Worm (Caenorhabditis elegans) whole organism, L1 larva: ENCODE measurements around the gene gmeb-1.

ENCODE experiments used
- C04F5.9 ChIP-seq: sonication (generic microtip); optimal IDR thresholded peaks from 2 replicates; lab custom pipeline; 2016; ENCODE audit warnings: missing genetic modification characterization, missing compliant biosample characterization
- C16A3.4 ChIP-seq: fragments of 150-350 bp; optimal IDR thresholded peaks from 2 replicates; lab custom pipeline; 2014; ENCODE audit warnings: missing biosample characterization, missing genetic modification characterization
- F16B12.6 ChIP-seq: fragments of 150-350 bp; optimal IDR thresholded peaks from 2 replicates; lab custom pipeline; 2014; ENCODE audit warnings: missing biosample characterization, missing genetic modification characterization
- Y116A8C.19 ChIP-seq: sonication (generic microtip); optimal IDR thresholded peaks from 2 replicates; lab custom pipeline; 2016; ENCODE audit warnings: missing compliant biosample characterization, missing genetic modification characterization, borderline replicate concordance
- aha-1 ChIP-seq: fragments of 150-350 bp; optimal IDR thresholded peaks from 2 replicates; lab custom pipeline; 2014; ENCODE audit warnings: missing biosample characterization, missing genetic modification characterization
- aly-2 ChIP-seq: fragments of 150-350 bp; optimal IDR thresholded peaks from 2 replicates; lab custom pipeline; 2014; ENCODE audit warnings: missing biosample characterization, missing genetic modification characterization
- ama-1 ChIP-seq: fragments of 150-350 bp; optimal IDR thresholded peaks from 2 replicates; lab custom pipeline; 2014
- ceh-63 ChIP-seq: fragments of 200-800 bp; sonication (Bioruptor generic); optimal IDR thresholded peaks from 2 replicates; lab custom pipeline; 2018; ENCODE audit warnings: mild to moderate bottlenecking, missing genetic modification characterization, missing compliant biosample characterization
- ceh-82 ChIP-seq, 3 experiments: fragments of 150-350 bp in 1 of 3; sonication (generic microtip) in 2 of 3; optimal IDR thresholded peaks; 2 replicates each; lab custom pipeline; 2014 to 2017; ENCODE audit warnings: missing biosample characterization in 3 of 3, missing genetic modification characterization in 3 of 3
- ceh-88 ChIP-seq: fragments of 200-800 bp; sonication (Bioruptor generic); IDR thresholded peaks from 2 replicates; pipeline ENCODE4 v1.3.6; 2022; ENCODE audit warnings: missing genetic modification characterization, missing compliant biosample characterization
- efl-1 ChIP-seq, 4 experiments: fragments of 150-350 bp; optimal IDR thresholded peaks in 3 of 4; peaks in 1 of 4; 1 replicate in 1 of 4; 2 replicates in 3 of 4; lab custom pipeline; 2014; ENCODE audit warnings: missing biosample characterization in 2 of 4, missing genetic modification characterization in 2 of 4, missing genetic modification reagents in 2 of 4
- egl-13 ChIP-seq: sonication (generic microtip); optimal IDR thresholded peaks from 2 replicates; lab custom pipeline; 2016; ENCODE audit warnings: missing genotype, missing genetic modification reagents, missing genetic modification characterization, missing compliant biosample characterization
- egl-27 ChIP-seq, 2 experiments: fragments of 150-350 bp in 1 of 2; sonication (generic microtip); optimal IDR thresholded peaks; 3 replicates each; lab custom pipeline; 2017 to 2018; ENCODE audit warnings: missing biosample characterization in 2 of 2, missing genetic modification characterization in 2 of 2, missing genetic modification reagents in 2 of 2
- elt-2 ChIP-seq: sonication (generic microtip); optimal IDR thresholded peaks from 2 replicates; lab custom pipeline; 2016; ENCODE audit warnings: missing genetic modification characterization, mild to moderate bottlenecking, inconsistent platforms, missing compliant biosample characterization, missing genetic modification reagents
- fkh-10 ChIP-seq: sonication (generic microtip); optimal IDR thresholded peaks from 2 replicates; lab custom pipeline; 2017; ENCODE audit warnings: missing biosample characterization, missing genetic modification reagents, missing genetic modification characterization
- fkh-4 ChIP-seq: sonication (generic microtip); optimal IDR thresholded peaks from 2 replicates; lab custom pipeline; 2016; ENCODE audit warnings: missing compliant biosample characterization, missing genetic modification characterization, borderline replicate concordance
- fkh-8 ChIP-seq: sonication (generic microtip); optimal IDR thresholded peaks from 2 replicates; lab custom pipeline; 2016; ENCODE audit warnings: mild to moderate bottlenecking, missing genetic modification characterization, missing compliant biosample characterization
- grh-1 ChIP-seq: fragments of 200-800 bp; sonication (Bioruptor generic); IDR thresholded peaks from 2 replicates; pipeline ENCODE4 v1.3.6; 2022; ENCODE audit warnings: missing genetic modification reagents, missing genetic modification characterization, missing compliant biosample characterization
- hlh-17 ChIP-seq: fragments of 200-800 bp; sonication (Bioruptor generic); optimal IDR thresholded peaks from 2 replicates; lab custom pipeline; 2018; ENCODE audit warnings: missing genetic modification characterization, mild to moderate bottlenecking, missing compliant biosample characterization, moderate library complexity, borderline replicate concordance
- hpl-2 ChIP-seq: fragments of 150-350 bp; optimal IDR thresholded peaks from 2 replicates; lab custom pipeline; 2014; ENCODE audit warnings: missing biosample characterization, missing genetic modification reagents, missing genetic modification characterization
- irx-1 ChIP-seq: sonication (generic microtip); optimal IDR thresholded peaks from 2 replicates; lab custom pipeline; 2016; ENCODE audit warnings: missing genetic modification characterization, missing compliant biosample characterization
- lin-13 ChIP-seq: fragments of 150-350 bp; optimal IDR thresholded peaks from 2 replicates; lab custom pipeline; 2014; ENCODE audit warnings: missing biosample characterization, missing genetic modification reagents, missing genetic modification characterization
- lin-14 ChIP-seq: fragments of 200-800 bp; sonication (Bioruptor generic); optimal IDR thresholded peaks from 2 replicates; lab custom pipeline; 2018; ENCODE audit warnings: mild to moderate bottlenecking, missing genetic modification characterization, moderate library complexity, missing compliant biosample characterization
- lin-15B ChIP-seq: fragments of 150-350 bp; sonication (generic microtip); optimal IDR thresholded peaks from 3 replicates; lab custom pipeline; 2014; ENCODE audit warnings: missing biosample characterization, missing genetic modification characterization
- lir-3 ChIP-seq: sonication (generic microtip); optimal IDR thresholded peaks from 2 replicates; lab custom pipeline; 2016; ENCODE audit warnings: mild to moderate bottlenecking, missing genetic modification characterization, moderate library complexity, missing compliant biosample characterization; ENCODE audit not compliant: poor library complexity
- mab-9 ChIP-seq: fragments of 200-800 bp; sonication (Bioruptor generic); IDR thresholded peaks from 2 replicates; pipeline ENCODE4 v1.3.6; 2022; ENCODE audit warnings: missing genetic modification reagents, missing genetic modification characterization, missing compliant biosample characterization
- mep-1 ChIP-seq: fragments of 150-350 bp; optimal IDR thresholded peaks from 2 replicates; lab custom pipeline; 2014; ENCODE audit warnings: missing biosample characterization, missing genetic modification characterization
- nhr-11 ChIP-seq: fragments of 150-350 bp; optimal IDR thresholded peaks from 2 replicates; lab custom pipeline; 2014; ENCODE audit warnings: missing biosample characterization, missing genetic modification characterization
- nhr-19 ChIP-seq: fragments of 200-800 bp; sonication (Bioruptor generic); conservative IDR thresholded peaks from 2 replicates; pipeline ENCODE4 v1.3.6; 2022; ENCODE audit warnings: missing genetic modification characterization, missing compliant biosample characterization
- nhr-237 ChIP-seq: fragments of 150-350 bp; optimal IDR thresholded peaks from 2 replicates; lab custom pipeline; 2014; ENCODE audit warnings: missing biosample characterization, missing genetic modification characterization
- nhr-28 ChIP-seq: fragments of 150-350 bp; optimal IDR thresholded peaks from 2 replicates; lab custom pipeline; 2014; ENCODE audit warnings: missing biosample characterization, missing genetic modification characterization
- nhr-47 ChIP-seq: sonication (generic microtip); optimal IDR thresholded peaks from 2 replicates; lab custom pipeline; 2016; ENCODE audit warnings: mild to moderate bottlenecking, missing genetic modification characterization, moderate library complexity, missing compliant biosample characterization
- nhr-71 ChIP-seq: sonication (generic microtip); optimal IDR thresholded peaks from 2 replicates; lab custom pipeline; 2016; ENCODE audit warnings: mild to moderate bottlenecking, missing genetic modification characterization, moderate library complexity, missing compliant biosample characterization
- nhr-76 ChIP-seq: sonication (generic microtip); optimal IDR thresholded peaks from 2 replicates; lab custom pipeline; 2017; ENCODE audit warnings: missing biosample characterization, missing genetic modification characterization
- nhr-77 ChIP-seq: fragments of 150-350 bp; optimal IDR thresholded peaks from 2 replicates; lab custom pipeline; 2014; ENCODE audit warnings: missing biosample characterization, missing genetic modification characterization
- nhr-84 ChIP-seq: sonication (generic microtip); optimal IDR thresholded peaks from 2 replicates; lab custom pipeline; 2017; ENCODE audit warnings: missing biosample characterization, missing genetic modification characterization
- nhr-85 ChIP-seq: sonication (generic microtip); peaks from one replicate; lab custom pipeline; 2016; ENCODE audit warnings: missing genetic modification characterization, inconsistent platforms, missing compliant biosample characterization
- pax-3 ChIP-seq: fragments of 200-800 bp; sonication (Bioruptor generic); optimal IDR thresholded peaks from 2 replicates; lab custom pipeline; 2018; ENCODE audit warnings: mild to moderate bottlenecking, missing genetic modification characterization, moderate library complexity, missing compliant biosample characterization
- rnt-1 ChIP-seq: sonication (generic microtip); optimal IDR thresholded peaks from 2 replicates; lab custom pipeline; 2016; ENCODE audit warnings: mild to moderate bottlenecking, missing genetic modification characterization, moderate library complexity, missing compliant biosample characterization
- skn-1 ChIP-seq: fragments of 150-350 bp; optimal IDR thresholded peaks from 2 replicates; lab custom pipeline; 2014; ENCODE audit warnings: missing biosample characterization, missing genetic modification characterization
- snpc-4 ChIP-seq: fragments of 150-350 bp; optimal IDR thresholded peaks from 2 replicates; lab custom pipeline; 2014; ENCODE audit warnings: missing biosample characterization, missing genetic modification characterization
- sox-4 ChIP-seq: sonication (generic microtip); optimal IDR thresholded peaks from 2 replicates; lab custom pipeline; 2016; ENCODE audit warnings: missing genetic modification characterization, missing compliant biosample characterization
- sup-37 ChIP-seq: fragments of 200-800 bp; sonication (Bioruptor generic); optimal IDR thresholded peaks from 2 replicates; lab custom pipeline; 2018; ENCODE audit warnings: mild to moderate bottlenecking, missing genetic modification characterization, missing compliant biosample characterization
- swsn-7 ChIP-seq: sonication (generic microtip); optimal IDR thresholded peaks from 2 replicates; lab custom pipeline; 2016; ENCODE audit warnings: missing genetic modification characterization, missing compliant biosample characterization
- tbx-2 ChIP-seq: sonication (generic microtip); optimal IDR thresholded peaks from 2 replicates; lab custom pipeline; 2016; ENCODE audit warnings: missing genetic modification characterization, missing compliant biosample characterization
- unc-62 ChIP-seq: fragments of 150-350 bp; optimal IDR thresholded peaks from 2 replicates; lab custom pipeline; 2014; ENCODE audit warnings: missing biosample characterization, missing genetic modification reagents, missing genetic modification characterization
- unc-86 ChIP-seq: sonication (generic microtip); optimal IDR thresholded peaks from 2 replicates; lab custom pipeline; 2016; ENCODE audit warnings: missing genetic modification characterization, missing compliant biosample characterization
- unc-98 ChIP-seq: fragments of 200-800 bp; sonication (Bioruptor generic); IDR thresholded peaks from 2 replicates; pipeline ENCODE4 v1.3.6; 2022; ENCODE audit warnings: missing genetic modification characterization, missing compliant biosample characterization
- xbp-1 ChIP-seq: sonication (generic microtip); optimal IDR thresholded peaks from 2 replicates; lab custom pipeline; 2016; ENCODE audit warnings: missing genetic modification characterization, missing compliant biosample characterization
- zip-4 ChIP-seq: fragments of 200-800 bp; sonication (Bioruptor generic); optimal IDR thresholded peaks from 2 replicates; lab custom pipeline; 2018; ENCODE audit warnings: mild to moderate bottlenecking, missing genetic modification characterization, moderate library complexity, missing compliant biosample characterization
- ztf-11 ChIP-seq, 2 experiments: sonication (generic microtip); optimal IDR thresholded peaks; 2 replicates each; lab custom pipeline; 2016 to 2017; ENCODE audit warnings: missing genetic modification characterization in 2 of 2, missing biosample characterization in 1 of 2, missing compliant biosample characterization in 1 of 2
- ztf-4 ChIP-seq: fragments of 150-350 bp; optimal IDR thresholded peaks from 2 replicates; lab custom pipeline; 2014; ENCODE audit warnings: missing biosample characterization, missing genetic modification characterization

gmeb-1 gene

ce11 chrII:24559-24998 lies 5.2 kb downstream of the gmeb-1 start, which contains the start of gene enee-1 (continued):
- TF ChIP-seq egl-13 (tag; lab: Kevin White, UChicago) (peak; percentile 71), fkh-8 (peak; percentile 87), lin-14 (GFP tag; lab: Kevin White, UChicago) (peak; percentile 78), hpl-2 (no peak), aly-2 (tag; lab: Kevin White, UChicago) (peak; percentile 80), irx-1 (tag; lab: Kevin White, UChicago) (peak; percentile 82), ceh-82 (tag; optimal IDR thresholded peaks at IDR 0.05; lab: Kevin White, UChicago) (peak; percentile 89 to 93 (median 92)), nhr-28 (tag; lab: Kevin White, UChicago) (no peak), nhr-71 (peak; percentile 93), lin-13 (GFP tag; lab: Kevin White, UChicago) (peak; percentile 90), nhr-77 (peak; percentile 80), lir-3 (tag; lab: Kevin White, UChicago) (peak; percentile 38), elt-2 (tag; lab: Kevin White, UChicago) (peak; percentile 45), Y116A8C.19 (tag; lab: Kevin White, UChicago) (no peak), C04F5.9 (tag; lab: Kevin White, UChicago) (peak; percentile 72), nhr-19 (peak; percentile 84), zip-4 (GFP tag; lab: Kevin White, UChicago) (peak; percentile 32), sup-37 (peak; percentile 61), nhr-85 (peak; percentile 87), pax-3 (peak; percentile 66), snpc-4 (peak; percentile 61), fkh-4 (tag; lab: Kevin White, UChicago) (peak; percentile 50), ama-1 (lab: Kevin White, UChicago) (peak; percentile 94), xbp-1 (tag; lab: Kevin White, UChicago) (peak; percentile 82), skn-1 (peak; percentile 86), nhr-237 (peak; percentile 22), ceh-63 (GFP tag; lab: Kevin White, UChicago) (no peak), ceh-88 (peak; percentile 72), unc-98 (no peak), rnt-1 (tag; lab: Kevin White, UChicago) (peak; percentile 90), hlh-17 (GFP tag; lab: Kevin White, UChicago) (no peak), nhr-84 (tag; lab: Kevin White, UChicago) (no peak), mep-1 (tag; lab: Kevin White, UChicago) (peak; percentile 90), fkh-10 (peak; percentile 78), grh-1 (GFP tag; lab: Robert Waterston, UW) (peak; percentile 72), C16A3.4 (tag; lab: Kevin White, UChicago) (peak; percentile 91), unc-86 (tag; lab: Kevin White, UChicago) (peak; percentile 84), ztf-11 (tag; optimal IDR thresholded peaks at IDR 0.05; lab: Kevin White, UChicago) (peak in 1 of 2 experiments; percentile 74), aha-1 (tag; lab: Kevin White, UChicago) (peak; percentile 61), nhr-11 (tag; lab: Kevin White, UChicago) (peak; percentile 56)

ce11 chrII:28283-28682 lies 8.9 kb downstream of the gmeb-1 start, which contains the start of gene F23F1.4:
F23F1.4 (minus strand) TSS chrII:28423.
- TF ChIP-seq efl-1 (optimal IDR thresholded peaks at IDR 0.05; lab: Kevin White, UChicago) (no peak), efl-1 (GFP tag; optimal IDR thresholded peaks at IDR 0.05 in 1 of 2; lab: Kevin White, UChicago) (peak in 1 of 2 experiments; percentile 69), mab-9 (GFP tag; lab: Robert Waterston, UW) (no peak), F16B12.6 (tag; lab: Kevin White, UChicago) (no peak), ceh-82 (tag; optimal IDR thresholded peaks at IDR 0.05; lab: Kevin White, UChicago) (no peak), unc-62 (no peak), tbx-2 (tag; lab: Kevin White, UChicago) (no peak), nhr-85 (peak; percentile 82), sox-4 (tag; lab: Kevin White, UChicago) (no peak), nhr-47 (no peak), C16A3.4 (tag; lab: Kevin White, UChicago) (no peak), lin-15B (tag; lab: Kevin White, UChicago) (no peak), nhr-76 (tag; lab: Kevin White, UChicago) (no peak), aha-1 (tag; lab: Kevin White, UChicago) (no peak), skn-1 (no peak), egl-27 (tag; optimal IDR thresholded peaks at IDR 0.05; lab: Kevin White, UChicago) (no peak), aly-2 (tag; lab: Kevin White, UChicago) (no peak), ztf-4 (tag; lab: Kevin White, UChicago) (no peak), nhr-237 (no peak), mep-1 (tag; lab: Kevin White, UChicago) (no peak), nhr-71 (no peak), swsn-7 (tag; lab: Kevin White, UChicago) (no peak), rnt-1 (tag; lab: Kevin White, UChicago) (no peak)
